Worm (Caenorhabditis elegans) whole organism, young adult: Measurements from ENCODE around the gene npr-17.

ENCODE experiments used
- B0261.1 ChIP-seq: sonication (generic microtip); optimal IDR thresholded peaks from 2 replicates; lab custom pipeline; 2016; ENCODE audit warnings: mild to moderate bottlenecking, missing genetic modification characterization, moderate library complexity, missing compliant biosample characterization
- C06A6.2 ChIP-seq: fragments of 200-800 bp; sonication (Bioruptor generic); conservative IDR thresholded peaks from 2 replicates; pipeline ENCODE4 v1.3.6; 2022; ENCODE audit warnings: missing genetic modification characterization, missing compliant biosample characterization
- F37B4.10 ChIP-seq: fragments of 200-800 bp; sonication (Bioruptor generic); IDR thresholded peaks from 2 replicates; pipeline ENCODE4 v1.3.6; 2022; ENCODE audit warnings: missing genetic modification characterization, missing compliant biosample characterization
- F57A8.1 ChIP-seq: fragments of 200-800 bp; sonication (Bioruptor generic); optimal IDR thresholded peaks from 2 replicates; lab custom pipeline; 2018; ENCODE audit warnings: mild to moderate bottlenecking, missing genetic modification characterization, moderate library complexity, missing compliant biosample characterization
- F57C9.4 ChIP-seq: sonication (generic microtip); optimal IDR thresholded peaks from 2 replicates; lab custom pipeline; 2017; ENCODE audit warnings: mild to moderate bottlenecking, missing genetic modification characterization, missing compliant biosample characterization
- T07F8.4 ChIP-seq: sonication (generic microtip); optimal IDR thresholded peaks from 2 replicates; lab custom pipeline; 2016; ENCODE audit warnings: mild to moderate bottlenecking, missing genetic modification characterization, moderate library complexity, missing compliant biosample characterization
- Y53G8AR.9 ChIP-seq: fragments of 200-800 bp; sonication (Bioruptor generic); conservative IDR thresholded peaks from 2 replicates; pipeline ENCODE4 v1.3.6; 2022; ENCODE audit warnings: missing genetic modification reagents, missing genetic modification characterization, missing compliant biosample characterization
- Y67H2A.10 ChIP-seq: fragments of 200-800 bp; sonication (Bioruptor generic); conservative IDR thresholded peaks from 2 replicates; pipeline ENCODE4 v1.3.6; 2022; ENCODE audit warnings: missing genetic modification reagents, missing genetic modification characterization, missing compliant biosample characterization
- Y79H2A.3 ChIP-seq: fragments of 200-800 bp; sonication (Bioruptor generic); conservative IDR thresholded peaks from 2 replicates; pipeline ENCODE4 v1.3.6; 2022; ENCODE audit warnings: missing genetic modification reagents, missing genetic modification characterization, missing compliant biosample characterization
- aptf-2 ChIP-seq: fragments of 200-800 bp; sonication (Bioruptor generic); conservative IDR thresholded peaks from 2 replicates; pipeline ENCODE4 v1.3.6; 2022; ENCODE audit warnings: missing genetic modification reagents, missing genetic modification characterization, missing compliant biosample characterization
- atf-7 ChIP-seq: sonication (generic microtip); optimal IDR thresholded peaks from 2 replicates; lab custom pipeline; 2017; ENCODE audit warnings: mild to moderate bottlenecking, missing genetic modification characterization, missing compliant biosample characterization
- athp-1 ChIP-seq: sonication (generic microtip); optimal IDR thresholded peaks from 2 replicates; lab custom pipeline; 2017; ENCODE audit warnings: mild to moderate bottlenecking, missing genetic modification characterization, missing compliant biosample characterization
- attf-3 ChIP-seq: fragments of 200-800 bp; sonication (Bioruptor generic); conservative IDR thresholded peaks from 2 replicates; pipeline ENCODE4 v1.3.6; 2022; ENCODE audit warnings: missing genetic modification reagents, missing genetic modification characterization, missing compliant biosample characterization
- attf-6 ChIP-seq: fragments of 200-800 bp; sonication (Bioruptor generic); IDR thresholded peaks from 2 replicates; pipeline ENCODE4 v1.3.6; 2022; ENCODE audit warnings: missing genetic modification reagents, missing genetic modification characterization, missing compliant biosample characterization
- ceh-100 ChIP-seq: fragments of 200-800 bp; sonication (Bioruptor generic); IDR thresholded peaks from 2 replicates; pipeline ENCODE4 v1.3.6; 2022; ENCODE audit warnings: missing genetic modification reagents, missing genetic modification characterization, missing compliant biosample characterization
- ceh-58 ChIP-seq: fragments of 200-800 bp; sonication (Bioruptor generic); IDR thresholded peaks from 2 replicates; pipeline ENCODE4 v1.3.6; 2022; ENCODE audit warnings: missing genetic modification characterization, missing compliant biosample characterization
- ceh-79 ChIP-seq: sonication (generic microtip); optimal IDR thresholded peaks from 2 replicates; lab custom pipeline; 2017; ENCODE audit warnings: mild to moderate bottlenecking, missing genetic modification characterization, missing compliant biosample characterization
- ceh-91 ChIP-seq: fragments of 200-800 bp; sonication (Bioruptor generic); IDR thresholded peaks from 2 replicates; pipeline ENCODE4 v1.3.6; 2022; ENCODE audit warnings: missing genetic modification reagents, missing genetic modification characterization, missing compliant biosample characterization
- chd-7 ChIP-seq: sonication (generic microtip); optimal IDR thresholded peaks from 2 replicates; lab custom pipeline; 2016; ENCODE audit warnings: mild to moderate bottlenecking, missing genetic modification characterization, moderate library complexity, missing compliant biosample characterization
- efl-1 ChIP-seq: fragments of 150-350 bp; optimal IDR thresholded peaks from 2 replicates; lab custom pipeline; 2014; ENCODE audit warnings: missing biosample characterization, missing genetic modification reagents, missing genetic modification characterization
- hlh-26 ChIP-seq: fragments of 200-800 bp; sonication (Bioruptor generic); conservative IDR thresholded peaks from 2 replicates; pipeline ENCODE4 v1.3.6; 2022; ENCODE audit warnings: missing genetic modification reagents, missing genetic modification characterization, missing compliant biosample characterization
- hmg-1.2 ChIP-seq: fragments of 200-800 bp; sonication (Bioruptor generic); IDR thresholded peaks from 2 replicates; pipeline ENCODE4 v1.3.6; 2022; ENCODE audit warnings: missing genetic modification reagents, missing genetic modification characterization, missing compliant biosample characterization
- hsf-1 ChIP-seq: fragments of 200-800 bp; sonication (Bioruptor generic); IDR thresholded peaks from 2 replicates; pipeline ENCODE4 v1.3.6; 2022; ENCODE audit warnings: missing genetic modification reagents, missing genetic modification characterization, missing compliant biosample characterization
- lsl-1 ChIP-seq: fragments of 200-800 bp; sonication (Bioruptor generic); optimal IDR thresholded peaks from 2 replicates; lab custom pipeline; 2018; ENCODE audit warnings: mild to moderate bottlenecking, missing genetic modification characterization, moderate library complexity, missing compliant biosample characterization
- madf-3 ChIP-seq: fragments of 200-800 bp; sonication (Bioruptor generic); IDR thresholded peaks from 2 replicates; pipeline ENCODE4 v1.3.6; 2022; ENCODE audit warnings: missing genetic modification reagents, missing genetic modification characterization, missing compliant biosample characterization
- madf-6 ChIP-seq: fragments of 200-800 bp; sonication (Bioruptor generic); IDR thresholded peaks from 2 replicates; pipeline ENCODE4 v1.3.6; 2022; ENCODE audit warnings: missing genetic modification reagents, missing genetic modification characterization, missing compliant biosample characterization
- mes-4 ChIP-seq: sonication (generic microtip); optimal IDR thresholded peaks from 2 replicates; lab custom pipeline; 2016; ENCODE audit warnings: missing genotype, missing genetic modification characterization, missing compliant biosample characterization
- mxl-1 ChIP-seq: sonication (generic microtip); optimal IDR thresholded peaks from 2 replicates; lab custom pipeline; 2016; ENCODE audit warnings: missing genetic modification characterization, missing compliant biosample characterization
- nfyb-1 ChIP-seq: fragments of 200-800 bp; sonication (Bioruptor generic); IDR thresholded peaks from 2 replicates; pipeline ENCODE4 v1.3.6; 2022; ENCODE audit warnings: missing genetic modification reagents, missing genetic modification characterization, missing compliant biosample characterization
- nhr-27 ChIP-seq: fragments of 200-800 bp; sonication (Bioruptor generic); optimal IDR thresholded peaks from 2 replicates; lab custom pipeline; 2018; ENCODE audit warnings: mild to moderate bottlenecking, missing genetic modification characterization, moderate library complexity, missing compliant biosample characterization
- nhr-80 ChIP-seq: sonication (generic microtip); optimal IDR thresholded peaks from 2 replicates; lab custom pipeline; 2016; ENCODE audit warnings: missing genetic modification characterization, missing compliant biosample characterization
- pbrm-1 ChIP-seq: fragments of 200-800 bp; sonication (Bioruptor generic); IDR thresholded peaks from 2 replicates; pipeline ENCODE4 v1.3.6; 2022; ENCODE audit warnings: missing genetic modification reagents, missing genetic modification characterization, missing compliant biosample characterization
- rec-8 ChIP-seq, 2 experiments: sonication (generic microtip); optimal IDR thresholded peaks; 2 replicates each; lab custom pipeline; 2016; ENCODE audit warnings: mild to moderate bottlenecking in 2 of 2, missing genetic modification characterization in 2 of 2, missing genetic modification reagents in 2 of 2, missing genotype in 2 of 2, missing biosample characterization in 1 of 2, missing compliant biosample characterization in 1 of 2, moderate library complexity in 1 of 2
- sdz-38 ChIP-seq: sonication (generic microtip); optimal IDR thresholded peaks from 2 replicates; lab custom pipeline; 2016; ENCODE audit warnings: missing genotype, missing genetic modification characterization, missing compliant biosample characterization
- snpc-1.1 ChIP-seq: sonication (generic microtip); optimal IDR thresholded peaks from 2 replicates; lab custom pipeline; 2017; ENCODE audit warnings: missing genetic modification characterization, mild to moderate bottlenecking, missing compliant biosample characterization, antibody characterized with exemption, moderate library complexity, missing genotype, missing genetic modification reagents; ENCODE audit not compliant: insufficient read depth
- snpc-1.3 ChIP-seq: sonication (generic microtip); optimal IDR thresholded peaks from 2 replicates; lab custom pipeline; 2017; ENCODE audit warnings: missing genetic modification characterization, mild to moderate bottlenecking, missing compliant biosample characterization, antibody characterized with exemption, moderate library complexity, missing genotype, missing genetic modification reagents; ENCODE audit not compliant: insufficient read depth
- snpc-3.4 ChIP-seq: sonication (generic microtip); optimal IDR thresholded peaks from 2 replicates; lab custom pipeline; 2017; ENCODE audit warnings: missing genetic modification characterization, mild to moderate bottlenecking, missing compliant biosample characterization, antibody characterized with exemption, moderate library complexity, missing genotype, missing genetic modification reagents
- snpc-4 ChIP-seq, 5 experiments: fragments of 150-350 bp in 1 of 5; sonication (generic microtip) in 4 of 5; optimal IDR thresholded peaks; 2 replicates each; lab custom pipeline; 2014 to 2018; ENCODE audit warnings: missing genetic modification characterization in 5 of 5, missing biosample characterization in 3 of 5, antibody characterized with exemption in 2 of 5, mild to moderate bottlenecking in 2 of 5, missing compliant biosample characterization in 2 of 5, missing genotype in 2 of 5, moderate library complexity in 2 of 5, missing genetic modification reagents in 1 of 5
- sptf-2 ChIP-seq: fragments of 200-800 bp; sonication (Bioruptor generic); optimal IDR thresholded peaks from 2 replicates; lab custom pipeline; 2018; ENCODE audit warnings: mild to moderate bottlenecking, missing genetic modification characterization, missing compliant biosample characterization
- xnd-1 ChIP-seq: sonication (generic microtip); optimal IDR thresholded peaks from 2 replicates; lab custom pipeline; 2016; ENCODE audit warnings: missing genotype, missing genetic modification reagents, missing genetic modification characterization, missing compliant biosample characterization
- zfh-2 ChIP-seq: fragments of 200-800 bp; sonication (Bioruptor generic); conservative IDR thresholded peaks from 2 replicates; pipeline ENCODE4 v1.3.6; 2022; ENCODE audit warnings: missing genetic modification reagents, missing genetic modification characterization, missing compliant biosample characterization
- zim-3 ChIP-seq: sonication (generic microtip); optimal IDR thresholded peaks from 2 replicates; lab custom pipeline; 2017; ENCODE audit warnings: mild to moderate bottlenecking, missing genetic modification characterization, moderate library complexity, missing compliant biosample characterization
- ztf-18 ChIP-seq: sonication (generic microtip); optimal IDR thresholded peaks from 2 replicates; lab custom pipeline; 2016; ENCODE audit warnings: missing genotype, mild to moderate bottlenecking, missing genetic modification characterization, missing compliant biosample characterization
- ztf-28 ChIP-seq: fragments of 200-800 bp; sonication (Bioruptor generic); IDR thresholded peaks from 2 replicates; pipeline ENCODE4 v1.3.6; 2022; ENCODE audit warnings: missing genetic modification reagents, missing genetic modification characterization, missing compliant biosample characterization

Gene npr-17

DNA sequence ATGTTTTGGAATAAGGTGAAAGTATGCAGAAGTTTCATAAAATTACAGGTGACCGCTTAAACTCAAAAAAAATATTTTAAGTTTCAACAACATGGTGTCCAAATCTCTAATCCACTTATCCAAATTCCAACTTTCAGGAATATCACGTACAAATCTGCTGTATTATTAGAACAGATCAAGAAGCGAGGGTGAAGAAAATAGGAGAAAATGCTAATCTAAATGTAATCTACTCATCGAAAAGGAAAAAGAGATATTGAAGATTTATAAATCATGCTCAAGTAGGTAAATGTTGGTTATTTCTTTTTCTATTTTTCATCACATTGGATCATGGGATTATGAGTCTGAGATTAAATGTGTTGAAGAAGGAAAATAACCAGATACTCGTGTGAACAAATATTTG, 5.3 kb upstream of the npr-17 start:
- TF ChIP-seq pbrm-1 (GFP tag; lab: Robert Waterston, UW), result no peak
- no peak for TF ChIP-seq madf-6
- TF ChIP-seq Y53G8AR.9 (GFP tag; lab: Robert Waterston, UW), result no peak
- no peak for TF ChIP-seq attf-6 (GFP tag; lab: Robert Waterston, UW)
- no peak for TF ChIP-seq hlh-26 (GFP tag; lab: Robert Waterston, UW)
- TF ChIP-seq atf-7 (tag; lab: Kevin White, UChicago), result no peak
- no peak for TF ChIP-seq chd-7 (tag; lab: Kevin White, UChicago)
- no peak for TF ChIP-seq F37B4.10 (GFP tag; lab: Robert Waterston, UW)
- TF ChIP-seq efl-1 (GFP tag; lab: Kevin White, UChicago), result no peak
- no peak for TF ChIP-seq rec-8 (tag; optimal IDR thresholded peaks at IDR 0.05; lab: Kevin White, UChicago)
- no peak for TF ChIP-seq zfh-2 (GFP tag; lab: Robert Waterston, UW)
- no peak for TF ChIP-seq F57C9.4
- no peak for TF ChIP-seq hsf-1 (GFP tag; lab: Robert Waterston, UW)
- TF ChIP-seq ztf-28 (GFP tag; lab: Robert Waterston, UW), result no peak
- no peak for TF ChIP-seq C06A6.2 (GFP tag; lab: Robert Waterston, UW)
- no peak for TF ChIP-seq athp-1 (tag; lab: Kevin White, UChicago)
- no peak for TF ChIP-seq Y79H2A.3 (GFP tag; lab: Robert Waterston, UW)
- no peak for TF ChIP-seq nhr-80 (tag; lab: Kevin White, UChicago)

DNA sequence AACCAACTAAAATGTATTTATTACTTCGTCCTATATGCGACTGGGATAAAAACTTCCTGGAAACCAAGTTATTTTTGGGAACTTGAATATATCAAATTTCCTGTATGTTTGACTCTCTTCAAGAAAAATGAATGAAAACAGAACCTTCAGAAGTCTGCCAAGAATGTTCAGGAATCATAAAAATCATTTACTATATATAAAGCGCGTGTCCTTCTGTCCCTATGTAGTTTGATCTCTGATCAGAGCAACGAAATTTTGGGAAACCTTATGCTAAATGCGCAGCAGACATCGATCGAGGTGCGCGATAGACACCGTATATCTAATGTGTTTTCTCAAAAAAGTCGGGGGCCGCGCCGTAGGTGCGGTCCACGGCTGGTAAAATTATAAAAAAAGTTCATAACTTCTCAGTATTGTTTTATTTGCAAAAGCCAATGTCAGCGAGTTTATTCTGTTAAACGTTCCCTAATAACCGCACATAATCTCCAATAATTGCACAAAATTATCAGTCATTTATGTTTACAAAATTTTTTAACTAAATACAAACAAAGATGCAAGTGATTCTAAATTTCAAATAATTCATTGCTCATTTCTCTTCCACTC, 1.3 kb upstream of the npr-17 start:
- TF ChIP-seq snpc-4 (GFP tag; optimal IDR thresholded peaks at IDR 0.05; lab: Kevin White, UChicago) (no peak), snpc-4 (tag; optimal IDR thresholded peaks at IDR 0.05; lab: Kevin White, UChicago) (peak in 2 of 4 experiments; percentile 77 to 89), snpc-1.1 (peak; percentile 61), B0261.1 (tag; lab: Kevin White, UChicago) (no peak), madf-3 (GFP tag; lab: Robert Waterston, UW) (no peak), ceh-100 (GFP tag; lab: Robert Waterston, UW) (no peak), mes-4 (no peak), attf-3 (no peak), ceh-91 (GFP tag; lab: Robert Waterston, UW) (no peak), ceh-58 (GFP tag; lab: Robert Waterston, UW) (no peak), sdz-38 (tag; lab: Kevin White, UChicago) (no peak), aptf-2 (GFP tag; lab: Robert Waterston, UW) (no peak), hmg-1.2 (GFP tag; lab: Robert Waterston, UW) (peak; percentile 48; the same call in 1 of the 2 replicates), mxl-1 (no peak), snpc-1.3 (tag; lab: Kevin White, UChicago) (no peak), zim-3 (tag; lab: Kevin White, UChicago) (no peak), ztf-18 (tag; lab: Kevin White, UChicago) (no peak), F57A8.1 (GFP tag; lab: Kevin White, UChicago) (no peak)

DNA sequence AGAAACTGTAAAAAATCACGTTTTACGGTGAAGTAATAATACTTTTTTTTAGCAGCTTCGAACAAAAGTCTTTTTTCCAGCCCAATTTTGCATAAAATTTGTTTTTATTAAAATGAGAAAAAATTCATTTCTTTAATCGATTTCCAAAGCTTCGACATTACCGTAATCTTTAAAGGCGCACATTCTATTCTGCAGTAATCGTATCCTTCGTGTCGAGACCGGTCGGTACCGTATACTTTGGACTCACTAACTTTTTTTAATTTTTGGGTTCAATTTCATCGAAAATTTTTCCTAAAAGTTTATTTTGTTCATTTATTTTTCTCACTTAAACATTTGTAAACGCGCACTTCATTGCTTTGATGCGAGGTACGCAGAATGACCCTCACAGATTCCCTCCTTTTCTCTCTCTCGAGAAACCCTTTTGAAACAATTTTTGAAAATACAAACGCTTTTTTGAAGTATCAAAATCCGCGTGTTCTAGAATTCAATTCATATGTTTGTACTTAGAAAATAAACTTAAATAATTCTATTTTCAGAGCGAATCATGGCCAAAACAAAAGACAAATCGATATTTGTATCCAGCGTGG, 9.6 kb downstream of the npr-17 start, which contains the start of gene hrpk-2:
TSS of gene hrpk-2 (plus strand) at position 537 of the 587 bp plus-strand sequence.
- TF ChIP-seq attf-3 (no peak), nfyb-1 (no peak), snpc-3.4 (tag; lab: Kevin White, UChicago) (peak; percentile 28), lsl-1 (GFP tag; lab: Kevin White, UChicago) (peak; percentile 81), ceh-79 (tag; lab: Kevin White, UChicago) (no peak), sptf-2 (no peak), mxl-1 (no peak), nhr-27 (tag; lab: Kevin White, UChicago) (no peak), xnd-1 (tag; lab: Kevin White, UChicago) (peak; percentile 27), madf-3 (GFP tag; lab: Robert Waterston, UW) (no peak), T07F8.4 (no peak), Y67H2A.10 (GFP tag; lab: Robert Waterston, UW) (no peak), madf-6 (peak; percentile 65; the same call in 1 of the 2 replicates)
